Worm (Caenorhabditis elegans) whole organism, late embryonic: ENCODE measurements around the gene exl-1.

Experiments used
- C38D4.7 ChIP-seq: fragments of 200-800 bp; sonication (Bioruptor generic); optimal IDR thresholded peaks from 2 replicates; lab custom pipeline; 2018; ENCODE audit warnings: mild to moderate bottlenecking, missing genetic modification characterization, moderate library complexity, missing compliant biosample characterization
- T23F11.4 ChIP-seq: fragments of 200-800 bp; sonication (Bioruptor generic); optimal IDR thresholded peaks from 2 replicates; lab custom pipeline; 2018; ENCODE audit warnings: mild to moderate bottlenecking, missing genetic modification characterization, missing compliant biosample characterization
- ama-1 ChIP-seq: fragments of 150-350 bp; optimal IDR thresholded peaks from 2 replicates; lab custom pipeline; 2014
- ceh-14 ChIP-seq: sonication (generic microtip); optimal IDR thresholded peaks from 2 replicates; lab custom pipeline; 2016; ENCODE audit warnings: missing genotype, missing genetic modification characterization, missing compliant biosample characterization
- ceh-22 ChIP-seq: sonication (generic microtip); optimal IDR thresholded peaks from 2 replicates; lab custom pipeline; 2017; ENCODE audit warnings: missing biosample characterization, missing genetic modification characterization
- ceh-24 ChIP-seq: sonication (generic microtip); optimal IDR thresholded peaks from 2 replicates; lab custom pipeline; 2016; ENCODE audit warnings: mild to moderate bottlenecking, missing genetic modification characterization, missing compliant biosample characterization
- ceh-45 ChIP-seq: fragments of 200-800 bp; sonication (Bioruptor generic); IDR thresholded peaks from 2 replicates; pipeline ENCODE4 v1.3.6; 2022; ENCODE audit warnings: missing genetic modification reagents, missing genetic modification characterization, missing compliant biosample characterization
- ceh-6 ChIP-seq: fragments of 200-800 bp; sonication (Bioruptor generic); optimal IDR thresholded peaks from 2 replicates; lab custom pipeline; 2018; ENCODE audit warnings: mild to moderate bottlenecking, missing genetic modification characterization, missing compliant biosample characterization
- ceh-9 ChIP-seq: sonication (generic microtip); optimal IDR thresholded peaks from 2 replicates; lab custom pipeline; 2016; ENCODE audit warnings: mild to moderate bottlenecking, missing genetic modification characterization, inconsistent platforms, missing compliant biosample characterization
- che-1 ChIP-seq: sonication (generic microtip); optimal IDR thresholded peaks from 2 replicates; lab custom pipeline; 2016; ENCODE audit warnings: mild to moderate bottlenecking, missing genetic modification characterization, missing compliant biosample characterization
- dmd-4 ChIP-seq: sonication (generic microtip); optimal IDR thresholded peaks from 2 replicates; lab custom pipeline; 2016; ENCODE audit warnings: borderline replicate concordance, missing genetic modification characterization, missing compliant biosample characterization
- dve-1 ChIP-seq: sonication (generic microtip); optimal IDR thresholded peaks from 2 replicates; lab custom pipeline; 2017; ENCODE audit warnings: antibody characterized with exemption, mild to moderate bottlenecking, missing genetic modification characterization, missing compliant biosample characterization
- elt-2 ChIP-seq: sonication (generic microtip); optimal IDR thresholded peaks from 2 replicates; lab custom pipeline; 2016; ENCODE audit warnings: missing genetic modification reagents, missing genetic modification characterization, missing compliant biosample characterization
- ets-4 ChIP-seq: sonication (generic microtip); optimal IDR thresholded peaks from 2 replicates; lab custom pipeline; 2016; ENCODE audit warnings: missing genetic modification characterization, missing compliant biosample characterization
- eyg-1 ChIP-seq: sonication (generic microtip); optimal IDR thresholded peaks from 2 replicates; lab custom pipeline; 2016; ENCODE audit warnings: missing genotype, missing genetic modification characterization, missing compliant biosample characterization
- fax-1 ChIP-seq: sonication (generic microtip); optimal IDR thresholded peaks from 2 replicates; lab custom pipeline; 2016; ENCODE audit warnings: missing genotype, missing genetic modification characterization, missing compliant biosample characterization
- hlh-15 ChIP-seq: sonication (generic microtip); optimal IDR thresholded peaks from 2 replicates; lab custom pipeline; 2016; ENCODE audit warnings: missing genetic modification characterization, missing compliant biosample characterization
- hlh-6 ChIP-seq: sonication (generic microtip); optimal IDR thresholded peaks from 2 replicates; lab custom pipeline; 2016; ENCODE audit warnings: missing genotype, missing genetic modification characterization, missing compliant biosample characterization
- lin-11 ChIP-seq: fragments of 200-800 bp; sonication (Bioruptor generic); optimal IDR thresholded peaks from 2 replicates; lab custom pipeline; 2018; ENCODE audit warnings: mild to moderate bottlenecking, missing genetic modification characterization, missing compliant biosample characterization
- mec-3 ChIP-seq: sonication (generic microtip); optimal IDR thresholded peaks from 2 replicates; lab custom pipeline; 2016; ENCODE audit warnings: borderline replicate concordance, missing genetic modification characterization, missing compliant biosample characterization
- nfya-1 ChIP-seq: sonication (generic microtip); optimal IDR thresholded peaks from 2 replicates; lab custom pipeline; 2017; ENCODE audit warnings: missing genetic modification characterization, mild to moderate bottlenecking, missing compliant biosample characterization, antibody characterized with exemption, moderate library complexity
- nhr-11 ChIP-seq: fragments of 150-350 bp; optimal IDR thresholded peaks from 2 replicates; lab custom pipeline; 2014; ENCODE audit warnings: missing biosample characterization, missing genetic modification characterization
- nhr-232 ChIP-seq: sonication (generic microtip); optimal IDR thresholded peaks from 2 replicates; lab custom pipeline; 2016; ENCODE audit warnings: missing genetic modification characterization, missing compliant biosample characterization
- npax-4 ChIP-seq: sonication (generic microtip); optimal IDR thresholded peaks from 2 replicates; lab custom pipeline; 2016; ENCODE audit warnings: missing genetic modification characterization, missing compliant biosample characterization
- odd-2 ChIP-seq: sonication (generic microtip); optimal IDR thresholded peaks from 2 replicates; lab custom pipeline; 2017; ENCODE audit warnings: antibody characterized with exemption, mild to moderate bottlenecking, missing genetic modification characterization, missing compliant biosample characterization
- pag-3 ChIP-seq: sonication (generic microtip); optimal IDR thresholded peaks from 2 replicates; lab custom pipeline; 2016; ENCODE audit warnings: missing compliant biosample characterization, missing genetic modification characterization, borderline replicate concordance
- pha-4 ChIP-seq: fragments of 150-350 bp; optimal IDR thresholded peaks from 2 replicates; lab custom pipeline; 2018; ENCODE audit warnings: missing biosample characterization, missing genetic modification reagents, missing genetic modification characterization
- pqm-1 ChIP-seq: sonication (generic microtip); optimal IDR thresholded peaks from 2 replicates; lab custom pipeline; 2016; ENCODE audit warnings: missing genetic modification characterization, missing compliant biosample characterization
- rnt-1 ChIP-seq: sonication (generic microtip); optimal IDR thresholded peaks from 2 replicates; lab custom pipeline; 2016; ENCODE audit warnings: missing genetic modification characterization, missing compliant biosample characterization
- sox-2 ChIP-seq: fragments of 200-800 bp; sonication (Bioruptor generic); IDR thresholded peaks from 2 replicates; pipeline ENCODE4 v1.3.6; 2022; ENCODE audit warnings: missing genetic modification reagents, missing genetic modification characterization, missing compliant biosample characterization
- ttx-3 ChIP-seq: sonication (generic microtip); optimal IDR thresholded peaks from 2 replicates; lab custom pipeline; 2016; ENCODE audit warnings: missing genetic modification reagents, missing genetic modification characterization, missing compliant biosample characterization
- unc-3 ChIP-seq, 2 experiments: fragments of 200-800 bp in 1 of 2; sonication (Bioruptor generic) in 1 of 2; sonication (generic microtip) in 1 of 2; conservative IDR thresholded peaks in 1 of 2; optimal IDR thresholded peaks in 1 of 2; 2 replicates each; pipeline versions ENCODE4 v1.3.6 to Lab custom; 2016 to 2022; ENCODE audit warnings: missing compliant biosample characterization in 2 of 2, missing genetic modification characterization in 2 of 2, missing genetic modification reagents in 1 of 2
- ztf-16 ChIP-seq: sonication (generic microtip); optimal IDR thresholded peaks from 2 replicates; lab custom pipeline; 2017; ENCODE audit warnings: missing genetic modification characterization, missing compliant biosample characterization

exl-1 gene

ce11 chrII:14415427-14415826, 2.2 kb upstream of the exl-1 start:
- TF ChIP-seq mec-3 (tag; lab: Kevin White, UChicago) = no peak
- no peak for TF ChIP-seq odd-2 (tag; lab: Kevin White, UChicago)
- no peak for TF ChIP-seq ets-4 (tag; lab: Kevin White, UChicago)
- no peak for TF ChIP-seq ceh-14
- no peak for TF ChIP-seq ceh-22 (tag; lab: Kevin White, UChicago)
- no peak for TF ChIP-seq dve-1 (tag; lab: Kevin White, UChicago)
- no peak for TF ChIP-seq eyg-1 (tag; lab: Kevin White, UChicago)
- TF ChIP-seq dmd-4 (tag; lab: Kevin White, UChicago) = no peak
- TF ChIP-seq nhr-11 = no peak
- no peak for TF ChIP-seq ztf-16 (tag; lab: Kevin White, UChicago)

ce11 chrII:14413709-14414108, 434 bp upstream of the exl-1 start:
- TF ChIP-seq dmd-4 (tag; lab: Kevin White, UChicago) (no peak), sox-2 (GFP tag; lab: Robert Waterston, UW) (no peak), lin-11 (no peak), unc-3 (GFP tag; conservative IDR thresholded peaks at IDR 0.05; lab: Robert Waterston, UW) (no peak), unc-3 (tag; optimal IDR thresholded peaks at IDR 0.05; lab: Kevin White, UChicago) (no peak), ceh-6 (GFP tag; lab: Kevin White, UChicago) (no peak), npax-4 (tag; lab: Kevin White, UChicago) (no peak)

DNA sequence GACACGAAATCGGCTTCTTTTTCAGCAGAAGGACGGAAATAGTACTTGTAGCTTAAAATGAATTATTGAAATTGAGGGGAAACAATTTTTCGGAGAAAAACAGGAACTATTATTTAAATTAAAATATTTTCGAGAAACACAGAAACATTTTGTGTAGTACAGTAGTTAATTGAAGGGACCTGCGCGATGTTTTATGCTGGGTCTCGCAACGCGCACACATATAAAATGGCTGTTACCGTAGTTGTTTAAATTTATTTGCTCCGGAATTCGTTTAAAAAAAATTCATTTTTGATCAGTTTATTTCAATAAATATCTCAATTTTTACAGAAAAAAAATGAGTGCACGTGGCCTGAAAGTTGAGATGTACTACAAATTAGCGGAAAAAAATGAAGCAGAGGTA, 2.5 kb downstream of the exl-1 start, which contains the start of gene dsb-2:
dsb-2 (plus strand) TSS at position 328 of the 400 bp plus-strand sequence.
- no peak for TF ChIP-seq che-1
- no peak for TF ChIP-seq ama-1 (lab: Kevin White, UChicago)
- no peak for TF ChIP-seq pha-4
- no peak for TF ChIP-seq npax-4 (tag; lab: Kevin White, UChicago)
- TF ChIP-seq ztf-16 (tag; lab: Kevin White, UChicago) = no peak
- no peak for TF ChIP-seq ceh-24 (tag; lab: Kevin White, UChicago)
- no peak for TF ChIP-seq elt-2 (tag; lab: Kevin White, UChicago)
- TF ChIP-seq T23F11.4 (GFP tag; lab: Kevin White, UChicago) = no peak
- TF ChIP-seq fax-1 (tag; lab: Kevin White, UChicago) = no peak
- TF ChIP-seq nhr-232 (tag; lab: Kevin White, UChicago) = no peak
- TF ChIP-seq hlh-15 (tag; lab: Kevin White, UChicago) = no peak
- TF ChIP-seq rnt-1 = no peak
- no peak for TF ChIP-seq hlh-6 (tag; lab: Kevin White, UChicago)
- TF ChIP-seq ceh-45 (GFP tag; lab: Robert Waterston, UW) = no peak
- TF ChIP-seq mec-3 (tag; lab: Kevin White, UChicago) = no peak
- TF ChIP-seq ttx-3 (tag; lab: Kevin White, UChicago) = no peak
- TF ChIP-seq sox-2 (GFP tag; lab: Robert Waterston, UW) = no peak
- no peak for TF ChIP-seq pqm-1
- no peak for TF ChIP-seq nfya-1 (tag; lab: Kevin White, UChicago)
- TF ChIP-seq ceh-9 (tag; lab: Kevin White, UChicago) = no peak

DNA sequence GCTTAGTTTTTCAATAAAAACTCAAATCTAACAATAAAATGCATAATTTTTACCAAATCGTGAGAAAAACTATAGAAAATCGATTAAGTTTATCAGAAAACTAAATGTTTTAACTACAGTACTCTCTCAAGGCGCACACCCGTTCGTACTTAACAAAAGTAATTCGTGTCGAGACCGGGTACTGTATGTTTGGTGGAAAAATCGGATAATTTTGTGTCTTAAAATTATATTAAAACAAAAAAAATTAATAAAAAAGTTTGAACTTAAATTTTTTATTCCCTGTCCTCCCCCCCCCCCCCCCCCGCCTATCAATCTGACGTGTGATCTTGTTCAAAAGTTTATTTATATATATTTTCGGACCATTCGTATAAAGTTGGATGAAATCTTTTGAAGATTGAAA, 5.0 kb downstream of the exl-1 start, which contains the start of gene F26H11.4:
F26H11.4 (plus strand) TSS at position 301 of the 400 bp plus-strand sequence.
- no peak for TF ChIP-seq C38D4.7 (GFP tag; lab: Kevin White, UChicago)
- TF ChIP-seq pag-3 (tag; lab: Kevin White, UChicago) = no peak
- no peak for TF ChIP-seq ama-1 (lab: Kevin White, UChicago)
- TF ChIP-seq, all 69 proteins: peak for 0
